Worm (Caenorhabditis elegans) whole organism, young adult: Measurements from ENCODE around the gene F46B3.9.

ENCODE experiments used
- D2030.7 ChIP-seq: fragments of 200-800 bp; sonication (Bioruptor generic); IDR thresholded peaks from 2 replicates; pipeline ENCODE4 v1.3.6; 2022; ENCODE audit warnings: missing genetic modification reagents, missing genetic modification characterization, missing compliant biosample characterization
- F23B12.7 ChIP-seq: sonication (generic microtip); optimal IDR thresholded peaks from 2 replicates; lab custom pipeline; 2017; ENCODE audit warnings: missing genetic modification characterization, mild to moderate bottlenecking, missing compliant biosample characterization, antibody characterized with exemption, moderate library complexity; ENCODE audit not compliant: insufficient read depth
- F57C9.4 ChIP-seq: sonication (generic microtip); optimal IDR thresholded peaks from 2 replicates; lab custom pipeline; 2017; ENCODE audit warnings: mild to moderate bottlenecking, missing genetic modification characterization, missing compliant biosample characterization
- Y53G8AR.9 ChIP-seq: fragments of 200-800 bp; sonication (Bioruptor generic); conservative IDR thresholded peaks from 2 replicates; pipeline ENCODE4 v1.3.6; 2022; ENCODE audit warnings: missing genetic modification reagents, missing genetic modification characterization, missing compliant biosample characterization
- ama-1 ChIP-seq, 3 experiments: fragments of 150-350 bp in 1 of 3; sonication (generic microtip) in 2 of 3; optimal IDR thresholded peaks; 2 replicates each; lab custom pipeline; 2014 to 2018; ENCODE audit warnings: missing biosample characterization in 2 of 3, missing genetic modification characterization in 2 of 3, missing genetic modification reagents in 2 of 3
- athp-1 ChIP-seq: sonication (generic microtip); optimal IDR thresholded peaks from 2 replicates; lab custom pipeline; 2017; ENCODE audit warnings: mild to moderate bottlenecking, missing genetic modification characterization, missing compliant biosample characterization
- bed-1 ChIP-seq: fragments of 200-800 bp; sonication (Bioruptor generic); IDR thresholded peaks from 2 replicates; pipeline ENCODE4 v1.3.6; 2022; ENCODE audit warnings: missing genetic modification reagents, missing genetic modification characterization, missing compliant biosample characterization
- ccch-3 ChIP-seq: fragments of 200-800 bp; sonication (Bioruptor generic); optimal IDR thresholded peaks from 2 replicates; lab custom pipeline; 2018; ENCODE audit warnings: mild to moderate bottlenecking, missing genetic modification characterization, missing compliant biosample characterization
- cebp-1 ChIP-seq, 2 experiments: fragments of 200-800 bp in 1 of 2; sonication (Bioruptor generic) in 1 of 2; sonication (generic microtip) in 1 of 2; IDR thresholded peaks in 1 of 2; optimal IDR thresholded peaks in 1 of 2; 2 replicates each; pipeline versions ENCODE4 v1.3.6 to Lab custom; 2017 to 2022; ENCODE audit warnings: missing compliant biosample characterization in 2 of 2, missing genetic modification characterization in 2 of 2, mild to moderate bottlenecking in 1 of 2, missing genetic modification reagents in 1 of 2, moderate library complexity in 1 of 2
- chd-7 ChIP-seq: sonication (generic microtip); optimal IDR thresholded peaks from 2 replicates; lab custom pipeline; 2016; ENCODE audit warnings: mild to moderate bottlenecking, missing genetic modification characterization, moderate library complexity, missing compliant biosample characterization
- die-1 ChIP-seq: sonication (generic microtip); optimal IDR thresholded peaks from 2 replicates; lab custom pipeline; 2016; ENCODE audit warnings: missing genotype, mild to moderate bottlenecking, missing genetic modification characterization, missing compliant biosample characterization
- dpl-1 ChIP-seq: fragments of 150-350 bp; optimal IDR thresholded peaks from 2 replicates; lab custom pipeline; 2014; ENCODE audit warnings: missing biosample characterization, missing genetic modification reagents, missing genetic modification characterization
- him-1 ChIP-seq: sonication (generic microtip); optimal IDR thresholded peaks from 2 replicates; lab custom pipeline; 2016; ENCODE audit warnings: missing genotype, missing genetic modification reagents, missing genetic modification characterization, missing compliant biosample characterization
- hlh-26 ChIP-seq: fragments of 200-800 bp; sonication (Bioruptor generic); conservative IDR thresholded peaks from 2 replicates; pipeline ENCODE4 v1.3.6; 2022; ENCODE audit warnings: missing genetic modification reagents, missing genetic modification characterization, missing compliant biosample characterization
- lag-1 ChIP-seq: fragments of 200-800 bp; sonication (Bioruptor generic); IDR thresholded peaks from 2 replicates; pipeline ENCODE4 v1.3.6; 2022; ENCODE audit warnings: missing genetic modification reagents, missing genetic modification characterization, missing compliant biosample characterization
- lin-26 ChIP-seq: fragments of 200-800 bp; sonication (Bioruptor generic); IDR thresholded peaks from 2 replicates; pipeline ENCODE4 v1.3.6; 2022; ENCODE audit warnings: missing genetic modification reagents, missing genetic modification characterization, missing compliant biosample characterization
- lin-54 ChIP-seq: fragments of 200-800 bp; sonication (Bioruptor generic); optimal IDR thresholded peaks from 2 replicates; lab custom pipeline; 2018; ENCODE audit warnings: mild to moderate bottlenecking, missing genetic modification characterization, missing compliant biosample characterization
- lir-1 ChIP-seq: fragments of 200-800 bp; sonication (Bioruptor generic); conservative IDR thresholded peaks from 2 replicates; pipeline ENCODE4 v1.3.6; 2022; ENCODE audit warnings: missing genetic modification reagents, missing genetic modification characterization, missing compliant biosample characterization
- madf-6 ChIP-seq: fragments of 200-800 bp; sonication (Bioruptor generic); IDR thresholded peaks from 2 replicates; pipeline ENCODE4 v1.3.6; 2022; ENCODE audit warnings: missing genetic modification reagents, missing genetic modification characterization, missing compliant biosample characterization
- madf-8 ChIP-seq: fragments of 200-800 bp; sonication (Bioruptor generic); conservative IDR thresholded peaks from 2 replicates; pipeline ENCODE4 v1.3.6; 2022; ENCODE audit warnings: missing genetic modification reagents, missing genetic modification characterization, missing compliant biosample characterization
- mel-28 ChIP-seq: sonication (generic microtip); optimal IDR thresholded peaks from 2 replicates; lab custom pipeline; 2016; ENCODE audit warnings: borderline replicate concordance, mild to moderate bottlenecking, missing genetic modification characterization, missing compliant biosample characterization
- mxl-1 ChIP-seq: sonication (generic microtip); optimal IDR thresholded peaks from 2 replicates; lab custom pipeline; 2016; ENCODE audit warnings: missing genetic modification characterization, missing compliant biosample characterization
- nhr-27 ChIP-seq: fragments of 200-800 bp; sonication (Bioruptor generic); optimal IDR thresholded peaks from 2 replicates; lab custom pipeline; 2018; ENCODE audit warnings: mild to moderate bottlenecking, missing genetic modification characterization, moderate library complexity, missing compliant biosample characterization
- pha-4 ChIP-seq: fragments of 150-350 bp; sonication (generic microtip); optimal IDR thresholded peaks from 2 replicates; lab custom pipeline; 2014; ENCODE audit warnings: missing biosample characterization, missing genetic modification reagents, missing genetic modification characterization
- repo-1 ChIP-seq: sonication (generic microtip); optimal IDR thresholded peaks from 2 replicates; lab custom pipeline; 2017; ENCODE audit warnings: mild to moderate bottlenecking, missing genetic modification characterization, missing compliant biosample characterization
- snpc-1.1 ChIP-seq: sonication (generic microtip); optimal IDR thresholded peaks from 2 replicates; lab custom pipeline; 2017; ENCODE audit warnings: missing genetic modification characterization, mild to moderate bottlenecking, missing compliant biosample characterization, antibody characterized with exemption, moderate library complexity, missing genotype, missing genetic modification reagents; ENCODE audit not compliant: insufficient read depth
- snpc-4 ChIP-seq, 5 experiments: fragments of 150-350 bp in 1 of 5; sonication (generic microtip) in 4 of 5; optimal IDR thresholded peaks; 2 replicates each; lab custom pipeline; 2014 to 2018; ENCODE audit warnings: missing genetic modification characterization in 5 of 5, missing biosample characterization in 3 of 5, antibody characterized with exemption in 2 of 5, mild to moderate bottlenecking in 2 of 5, missing compliant biosample characterization in 2 of 5, missing genotype in 2 of 5, moderate library complexity in 2 of 5, missing genetic modification reagents in 1 of 5
- tbp1 ChIP-seq: fragments of 200-800 bp; sonication (Bioruptor generic); optimal IDR thresholded peaks from 2 replicates; lab custom pipeline; 2018; ENCODE audit warnings: mild to moderate bottlenecking, missing genetic modification characterization, missing compliant biosample characterization
- unc-62 ChIP-seq: fragments of 150-350 bp; optimal IDR thresholded peaks from 2 replicates; lab custom pipeline; 2014; ENCODE audit warnings: missing biosample characterization, missing genetic modification reagents, missing genetic modification characterization
- zim-3 ChIP-seq: sonication (generic microtip); optimal IDR thresholded peaks from 2 replicates; lab custom pipeline; 2017; ENCODE audit warnings: mild to moderate bottlenecking, missing genetic modification characterization, moderate library complexity, missing compliant biosample characterization
- ztf-22 ChIP-seq: fragments of 200-800 bp; sonication (Bioruptor generic); optimal IDR thresholded peaks from 2 replicates; lab custom pipeline; 2018; ENCODE audit warnings: mild to moderate bottlenecking, missing genetic modification characterization, moderate library complexity, missing compliant biosample characterization
- ztf-25 ChIP-seq: fragments of 200-800 bp; sonication (Bioruptor generic); IDR thresholded peaks from 2 replicates; pipeline ENCODE4 v1.3.6; 2022; ENCODE audit warnings: missing genetic modification reagents, missing genetic modification characterization, missing compliant biosample characterization
- ztf-28 ChIP-seq: fragments of 200-800 bp; sonication (Bioruptor generic); IDR thresholded peaks from 2 replicates; pipeline ENCODE4 v1.3.6; 2022; ENCODE audit warnings: missing genetic modification reagents, missing genetic modification characterization, missing compliant biosample characterization

Gene F46B3.9

DNA sequence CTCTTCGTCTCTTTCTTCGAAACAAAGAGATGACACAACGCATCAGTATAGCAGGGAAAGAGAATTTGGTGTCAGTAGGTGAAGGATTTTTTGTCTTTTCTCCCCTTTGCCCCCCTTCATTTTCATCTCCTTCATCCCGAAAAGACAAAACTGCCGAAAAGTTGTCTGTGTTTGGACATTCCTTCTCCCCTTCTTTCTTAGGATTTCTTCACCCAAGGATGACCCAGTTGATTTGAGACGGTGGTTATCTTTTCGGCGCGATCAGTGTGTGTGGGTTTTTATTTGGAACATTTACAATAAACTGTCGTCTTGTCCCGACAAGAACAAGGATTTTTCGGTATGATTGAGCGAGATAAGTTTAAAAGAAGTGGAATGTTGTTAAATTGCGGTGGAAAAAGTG, 36.5 kb upstream of the F46B3.9 start:
- TF ChIP-seq ama-1 (optimal IDR thresholded peaks at IDR 0.05; lab: Kevin White, UChicago) (no peak), ama-1 (GFP tag; optimal IDR thresholded peaks at IDR 0.05; lab: Kevin White, UChicago) (no peak), Y53G8AR.9 (GFP tag; lab: Robert Waterston, UW) (no peak), him-1 (tag; lab: Kevin White, UChicago) (no peak), hlh-26 (GFP tag; lab: Robert Waterston, UW) (no peak), repo-1 (tag; lab: Kevin White, UChicago) (no peak), dpl-1 (GFP tag; lab: Kevin White, UChicago) (no peak), chd-7 (tag; lab: Kevin White, UChicago) (no peak), bed-1 (no peak), D2030.7 (no peak), die-1 (no peak), F23B12.7 (tag; lab: Kevin White, UChicago) (no peak), madf-6 (GFP tag; lab: Robert Waterston, UW) (no peak), ztf-25 (no peak), lin-54 (GFP tag; lab: Kevin White, UChicago) (no peak), lir-1 (GFP tag; lab: Robert Waterston, UW) (no peak), snpc-4 (GFP tag; optimal IDR thresholded peaks at IDR 0.05; lab: Kevin White, UChicago) (no peak), snpc-4 (tag; optimal IDR thresholded peaks at IDR 0.05; lab: Kevin White, UChicago) (no peak), athp-1 (tag; lab: Kevin White, UChicago) (no peak), mel-28 (tag; lab: Kevin White, UChicago) (no peak), mxl-1 (tag; lab: Kevin White, UChicago) (no peak)

DNA sequence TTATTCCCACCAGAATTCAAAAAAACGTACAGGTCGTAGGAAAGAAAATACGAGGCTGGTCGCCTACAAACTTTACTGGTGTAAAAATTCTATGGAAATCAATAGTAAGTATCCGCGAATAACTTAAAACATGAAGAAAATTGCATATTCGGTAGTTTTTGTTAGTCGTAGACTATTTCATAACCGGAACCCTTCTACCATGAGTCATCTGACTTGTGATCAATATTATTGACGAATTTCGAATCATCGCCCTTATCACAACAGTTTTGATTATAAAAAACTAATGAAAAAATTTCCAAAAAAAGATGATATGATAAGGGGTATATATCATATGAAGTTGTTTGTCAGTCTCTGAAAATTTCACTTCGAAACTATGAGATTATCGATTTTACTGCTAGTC, 34.1 kb upstream of the F46B3.9 start, which contains the start of gene W01F3.2:
TSS of gene W01F3.2 (plus strand) at position 301 of the 400 bp plus-strand sequence.
- TF ChIP-seq ztf-22 (GFP tag; lab: Kevin White, UChicago) (no peak), cebp-1 (GFP tag; IDR thresholded peaks at IDR 0.05; lab: Robert Waterston, UW) (no peak), cebp-1 (tag; optimal IDR thresholded peaks at IDR 0.05; lab: Kevin White, UChicago) (peak; percentile 47)

DNA sequence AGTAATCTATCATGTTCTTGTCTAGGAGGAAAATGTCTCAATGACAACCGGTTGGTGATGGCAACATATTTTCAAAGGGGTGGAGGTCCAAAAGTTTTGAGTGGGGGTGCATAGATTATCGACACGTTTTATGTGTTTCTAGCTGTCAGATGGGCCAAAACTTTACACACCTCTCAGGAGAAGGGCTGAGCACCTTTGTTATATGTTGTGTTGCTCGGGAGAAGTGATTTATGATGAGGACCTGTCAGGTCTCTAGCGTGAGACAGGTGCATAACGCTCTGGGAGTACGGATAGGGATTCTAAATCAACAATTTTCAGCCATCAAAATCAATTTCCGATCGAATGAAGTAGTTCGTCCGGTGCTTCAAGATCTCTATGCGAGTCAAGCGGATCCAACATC, 30.7 kb upstream of the F46B3.9 start:
- TF ChIP-seq Y53G8AR.9 (GFP tag; lab: Robert Waterston, UW) (no peak), F57C9.4 (no peak), ccch-3 (GFP tag; lab: Kevin White, UChicago) (no peak), nhr-27 (no peak), unc-62 (GFP tag; lab: Kevin White, UChicago) (no peak), tbp1 (GFP tag; lab: Kevin White, UChicago) (no peak), ztf-25 (no peak), ztf-28 (GFP tag; lab: Robert Waterston, UW) (no peak), pha-4 (tag; lab: Kevin White, UChicago) (no peak), zim-3 (tag; lab: Kevin White, UChicago) (no peak), bed-1 (no peak), snpc-1.1 (no peak), lag-1 (GFP tag; lab: Robert Waterston, UW) (no peak), madf-8 (GFP tag; lab: Robert Waterston, UW) (no peak), lin-26 (GFP tag; lab: Robert Waterston, UW) (no peak), ama-1 (optimal IDR thresholded peaks at IDR 0.05; lab: Kevin White, UChicago) (no peak), ama-1 (GFP tag; optimal IDR thresholded peaks at IDR 0.05; lab: Kevin White, UChicago) (no peak)
- TF ChIP-seq, all 124 proteins: peak for 0
